Fruit fly (Drosophila melanogaster) whole organism, larva: ENCODE data around the gene sau.

Source experiments
- noc ChIP-seq: fragments of 200-800 bp; sonication (Bioruptor generic); optimal IDR thresholded peaks from 3 replicates; lab custom pipeline; 2019; ENCODE audit warnings: missing biosample characterization, mild to moderate bottlenecking, missing genetic modification characterization, moderate library complexity

Gene sau

DNA sequence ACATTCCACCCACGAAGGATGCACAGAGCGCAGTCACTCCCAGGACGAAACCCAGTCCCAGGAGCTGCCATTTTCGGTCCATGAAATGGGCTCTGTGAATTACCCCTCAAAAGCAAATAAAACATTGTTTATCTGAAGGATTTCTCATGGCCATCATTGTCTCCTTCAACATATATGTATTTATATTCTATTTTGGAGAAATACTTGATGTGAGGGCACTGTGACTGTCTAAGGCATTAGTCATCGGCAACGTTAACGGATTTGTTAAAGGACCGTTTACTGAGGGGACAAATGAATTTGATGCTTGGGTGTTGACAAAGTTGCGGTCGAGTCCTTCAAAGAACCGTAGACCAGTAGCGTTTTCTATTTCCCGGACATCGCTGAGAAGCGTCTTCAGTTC, 13.1 kb downstream of the sau start, which contains the start of gene Tengl2:
Tengl2 (minus strand) TSS at position 101 of the 400 bp plus-strand sequence.
- TF ChIP-seq noc (tag; lab: Kevin White, UChicago): no peak

DNA sequence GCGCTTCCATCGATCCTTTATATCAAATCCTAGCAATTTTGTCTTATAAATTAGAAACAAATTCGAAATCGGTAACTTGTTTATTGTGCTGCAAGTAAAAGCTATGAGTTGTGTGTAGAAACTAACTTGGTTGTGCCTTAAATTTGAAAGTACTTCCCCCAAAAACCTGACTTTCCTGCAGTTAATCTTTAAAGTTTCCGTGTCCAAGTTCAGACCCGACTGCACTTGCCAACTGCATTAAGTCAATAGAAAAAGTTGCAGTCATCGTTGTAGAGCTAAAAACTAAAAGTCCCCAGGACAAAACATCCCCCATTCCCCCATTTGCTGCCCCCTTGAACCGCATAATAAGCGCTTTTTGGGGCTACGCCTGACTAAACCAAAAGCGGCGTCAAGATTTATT, 14.4 kb downstream of the sau start, which contains the start of gene Tengl1:
Tengl1 (minus strand) TSS at position 101 of the 400 bp plus-strand sequence.
- no peak for TF ChIP-seq noc (tag; lab: Kevin White, UChicago)

DNA sequence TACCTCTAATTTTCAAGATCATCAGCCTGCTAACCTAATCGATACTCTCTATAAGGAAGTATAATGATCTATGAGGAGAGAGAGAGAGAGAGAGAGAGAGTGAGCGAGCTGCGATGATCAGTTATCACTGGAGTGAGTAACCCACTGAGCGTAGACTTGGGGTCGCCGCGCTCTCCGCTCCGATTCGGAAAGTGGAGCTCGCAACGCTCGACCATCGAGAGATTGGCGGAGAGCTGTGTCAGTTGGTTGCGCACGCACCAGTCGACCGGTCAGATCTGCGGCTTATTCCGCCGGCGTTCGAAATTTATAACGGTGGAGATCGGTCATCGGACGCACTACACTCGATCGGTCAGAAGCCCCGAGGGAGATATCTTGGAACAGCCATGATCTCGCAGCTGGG, 16.0 kb downstream of the sau start, which contains the start of gene CG4267:
CG4267 (plus strand) TSS at position 240 of the 400 bp plus-strand sequence.
- no peak for TF ChIP-seq noc (tag; lab: Kevin White, UChicago)

DNA sequence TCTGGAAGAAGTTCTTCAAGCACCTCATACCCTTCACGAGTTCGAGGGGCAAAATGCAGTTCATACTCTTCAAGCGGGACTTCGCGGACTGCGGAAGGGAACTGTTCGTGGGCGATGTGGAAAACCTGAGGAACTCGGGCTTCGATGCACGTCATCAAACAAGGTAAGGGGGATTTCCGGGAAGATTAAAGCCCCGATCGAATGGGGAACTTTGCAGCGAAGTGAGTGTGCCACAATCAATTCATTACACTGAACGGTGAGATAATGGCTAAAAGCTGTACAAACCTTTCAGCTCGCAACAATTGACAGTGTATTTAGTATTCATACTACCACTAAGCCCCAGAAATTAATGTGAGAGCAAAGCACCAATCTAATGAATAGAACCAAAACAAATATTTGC, 16.6 kb downstream of the sau start:
- TF ChIP-seq noc (tag; lab: Kevin White, UChicago): no peak

DNA sequence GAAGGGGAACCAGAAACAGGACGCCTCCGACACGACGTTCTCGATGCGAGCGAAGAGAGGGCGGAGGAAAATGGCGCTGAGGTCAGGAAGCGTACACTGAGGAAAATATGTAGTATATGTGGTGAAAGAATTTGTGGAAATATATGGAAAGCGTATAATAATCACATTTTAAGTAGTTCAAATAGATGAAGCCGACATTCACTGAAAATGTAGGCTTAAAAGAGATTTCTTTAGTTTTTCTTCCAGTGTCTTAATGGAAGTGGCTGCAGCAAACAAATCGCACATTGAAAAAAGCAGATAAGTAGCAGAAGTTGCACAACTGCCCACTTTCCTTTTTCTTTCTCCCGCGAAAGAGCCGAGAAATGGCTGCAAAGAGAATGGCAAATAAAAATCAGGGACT, 23.4 kb downstream of the sau start:
- no peak for TF ChIP-seq noc (tag; lab: Kevin White, UChicago)

DNA sequence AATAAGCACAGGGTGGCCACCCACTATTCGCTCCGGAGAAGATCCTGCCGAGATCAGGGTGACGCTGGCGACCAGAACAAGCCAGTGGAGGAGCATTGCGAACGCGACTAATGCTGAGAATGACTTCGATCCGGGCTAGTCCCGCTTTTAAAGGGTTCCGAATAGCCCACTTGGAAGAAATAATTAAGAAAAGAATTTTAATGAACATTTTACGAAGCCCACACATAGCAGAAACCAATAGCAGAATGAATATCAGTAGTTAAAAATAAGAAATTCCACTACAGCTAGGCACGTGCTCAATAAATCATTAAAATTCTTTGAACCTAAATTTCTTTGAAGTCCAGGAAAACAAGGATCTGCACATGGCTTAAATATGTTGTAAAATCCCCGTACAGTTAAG, 25.0 kb downstream of the sau start, which contains the start of gene Ser12:
Ser12 (minus strand) TSS at position 101 of the 400 bp plus-strand sequence.
- TF ChIP-seq noc (tag; lab: Kevin White, UChicago): no peak

DNA sequence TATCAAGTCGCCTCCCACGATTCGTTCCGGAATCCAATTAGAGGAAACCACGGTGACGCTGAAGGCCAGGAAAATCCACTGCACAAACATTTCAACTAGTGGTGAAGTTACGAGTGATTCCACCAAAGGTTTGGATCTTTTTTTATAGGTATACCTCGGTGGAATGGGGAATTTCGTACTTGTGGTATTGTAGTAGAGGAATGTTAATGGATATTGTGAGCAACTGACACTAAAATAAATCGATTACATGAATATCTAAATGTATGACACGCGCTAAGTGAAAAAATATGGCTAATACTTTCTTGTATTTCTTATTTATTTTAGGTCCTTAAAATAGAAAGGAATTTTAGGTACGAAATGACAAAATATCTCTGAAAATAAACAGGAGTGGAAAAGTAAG, 26.1 kb downstream of the sau start, which contains the start of gene CG17239:
CG17239 (minus strand) TSS at position 101 of the 400 bp plus-strand sequence.
- TF ChIP-seq noc (tag; lab: Kevin White, UChicago): no peak

DNA sequence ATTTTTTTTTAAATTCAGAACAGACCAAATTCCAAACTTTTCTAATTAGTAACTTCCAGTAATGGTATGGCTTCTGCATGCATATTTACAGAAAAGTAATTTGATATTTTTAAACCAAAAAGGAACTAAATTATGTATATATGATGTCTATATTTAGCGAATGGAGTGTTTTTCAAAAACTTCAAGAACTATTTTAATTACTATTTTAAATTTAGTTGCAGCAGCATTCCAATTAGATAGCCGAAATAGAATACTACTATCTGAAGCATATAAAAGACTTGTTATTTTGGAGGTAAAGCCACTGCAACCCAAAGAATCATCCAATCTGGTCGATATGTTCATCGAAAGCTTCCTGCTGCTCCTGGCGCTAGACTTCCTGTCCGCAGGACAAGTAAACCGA, 26.6 kb downstream of the sau start, which contains the start of gene CG17234:
CG17234 (plus strand) TSS at position 301 of the 400 bp plus-strand sequence.
- no peak for TF ChIP-seq noc (tag; lab: Kevin White, UChicago)

DNA sequence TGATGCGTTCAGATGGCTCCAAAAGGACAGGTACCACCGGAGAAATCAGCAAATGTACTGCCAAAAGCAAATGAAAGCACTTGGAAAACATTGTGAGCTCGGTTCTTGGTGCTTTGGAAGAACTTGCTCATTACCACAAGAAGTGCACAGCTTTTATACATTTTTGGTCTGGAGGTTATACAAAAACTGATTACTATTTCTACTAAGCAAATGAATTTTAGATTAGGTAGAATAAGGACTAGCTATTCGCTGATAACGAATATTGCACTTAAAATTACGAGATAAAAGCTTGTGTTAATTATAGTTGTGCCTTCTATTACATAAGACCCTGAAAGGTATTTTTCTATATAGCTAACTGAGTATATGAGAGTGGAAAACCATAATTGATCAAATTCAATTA, 28.8 kb downstream of the sau start, which contains the start of gene Send1:
Send1 (minus strand) TSS at position 101 of the 400 bp plus-strand sequence.
- no peak for TF ChIP-seq noc (tag; lab: Kevin White, UChicago)

DNA sequence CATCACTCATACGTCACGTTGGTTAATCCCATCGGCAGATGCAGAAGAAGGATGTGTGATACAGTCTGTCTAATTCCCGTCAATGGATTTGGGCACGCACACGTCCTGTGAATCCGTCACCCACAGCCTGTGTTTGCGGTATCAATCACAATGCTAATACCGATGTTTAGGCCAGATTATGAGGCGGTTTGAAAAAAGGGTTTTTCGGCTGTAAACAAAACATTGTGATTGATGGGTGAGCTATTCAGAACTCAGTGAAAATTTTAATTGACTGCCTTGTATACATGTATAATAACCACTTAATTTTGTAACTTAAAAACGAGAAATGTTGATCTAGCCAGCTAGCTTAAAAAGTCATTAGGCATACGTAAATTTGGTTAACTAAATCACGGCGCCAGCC, 37.0 kb downstream of the sau start, which contains the start of gene CG4270:
CG4270 (plus strand) TSS at position 301 of the 400 bp plus-strand sequence.
- TF ChIP-seq noc (tag; lab: Kevin White, UChicago): no peak

DNA sequence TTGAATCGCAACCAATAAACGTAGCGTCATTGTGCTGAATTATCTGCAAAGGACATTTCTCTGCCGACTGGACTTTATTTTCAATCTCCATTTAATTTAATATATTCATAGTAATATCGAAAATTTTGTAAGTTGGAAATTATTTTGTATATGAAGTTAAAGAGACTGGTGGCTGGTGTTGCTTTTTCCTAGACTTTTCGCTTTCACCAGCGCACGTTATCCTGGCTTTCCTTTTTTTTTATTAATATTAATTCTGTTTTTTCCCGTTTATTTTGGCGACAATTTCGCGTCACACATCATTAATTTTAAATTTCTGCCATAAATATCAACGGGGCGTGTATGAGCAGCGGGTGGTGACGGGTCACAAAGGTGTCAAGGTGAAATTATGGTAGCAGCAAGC, 39.1 kb downstream of the sau start, which contains the start of gene CG34049:
CG34049 (minus strand) TSS at position 101 of the 400 bp plus-strand sequence.
- TF ChIP-seq noc (tag; lab: Kevin White, UChicago): no peak

DNA sequence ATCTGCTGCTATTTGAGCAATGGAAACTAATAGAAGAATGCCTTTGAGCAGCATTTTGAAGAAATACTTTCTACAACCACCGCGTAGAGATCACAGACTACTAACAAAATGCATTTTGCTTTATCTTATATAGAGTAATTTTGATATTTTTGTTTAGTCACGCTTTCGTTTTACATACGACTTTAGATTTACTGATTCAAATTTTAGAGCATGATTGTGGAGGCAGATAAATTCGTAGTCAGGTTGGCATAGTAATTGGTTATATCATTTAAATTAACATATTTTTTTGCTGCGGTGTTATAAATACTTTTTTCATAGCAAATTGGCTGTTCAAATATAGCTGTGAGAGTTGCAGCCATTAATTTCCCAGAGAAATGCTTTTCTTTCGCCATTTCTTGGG, 42.9 kb downstream of the sau start, which contains the start of gene CG17242:
CG17242 (minus strand) TSS at position 101 of the 400 bp plus-strand sequence.
- TF ChIP-seq noc (tag; lab: Kevin White, UChicago): no peak
